Worm (Caenorhabditis elegans) whole organism, L1 larva: ENCODE results near the gene F54C8.1.

Source experiments
- C34B4.2 ChIP-seq: sonication (generic microtip); optimal IDR thresholded peaks from 2 replicates; lab custom pipeline; 2017; ENCODE audit warnings: mild to moderate bottlenecking, missing genetic modification characterization, missing compliant biosample characterization
- F16B12.6 ChIP-seq: fragments of 150-350 bp; optimal IDR thresholded peaks from 2 replicates; lab custom pipeline; 2014; ENCODE audit warnings: missing biosample characterization, missing genetic modification characterization
- aha-1 ChIP-seq: fragments of 150-350 bp; optimal IDR thresholded peaks from 2 replicates; lab custom pipeline; 2014; ENCODE audit warnings: missing biosample characterization, missing genetic modification characterization
- aly-2 ChIP-seq: fragments of 150-350 bp; optimal IDR thresholded peaks from 2 replicates; lab custom pipeline; 2014; ENCODE audit warnings: missing biosample characterization, missing genetic modification characterization
- blmp-1 ChIP-seq: fragments of 150-350 bp; optimal IDR thresholded peaks from 2 replicates; lab custom pipeline; 2014; ENCODE audit warnings: missing biosample characterization, missing genetic modification characterization
- ceh-63 ChIP-seq: fragments of 200-800 bp; sonication (Bioruptor generic); optimal IDR thresholded peaks from 2 replicates; lab custom pipeline; 2018; ENCODE audit warnings: mild to moderate bottlenecking, missing genetic modification characterization, missing compliant biosample characterization
- ceh-82 ChIP-seq, 3 experiments: fragments of 150-350 bp in 1 of 3; sonication (generic microtip) in 2 of 3; optimal IDR thresholded peaks; 2 replicates each; lab custom pipeline; 2014 to 2017; ENCODE audit warnings: missing biosample characterization in 3 of 3, missing genetic modification characterization in 3 of 3
- ceh-88 ChIP-seq: fragments of 200-800 bp; sonication (Bioruptor generic); IDR thresholded peaks from 2 replicates; pipeline ENCODE4 v1.3.6; 2022; ENCODE audit warnings: missing genetic modification characterization, missing compliant biosample characterization
- dpl-1 ChIP-seq, 3 experiments: fragments of 150-350 bp in 2 of 3; sonication (generic microtip) in 1 of 3; optimal IDR thresholded peaks; 2 replicates each; lab custom pipeline; 2014 to 2017; ENCODE audit warnings: missing biosample characterization in 3 of 3, missing genetic modification characterization in 3 of 3, missing genetic modification reagents in 3 of 3
- dsc-1 ChIP-seq: sonication (generic microtip); optimal IDR thresholded peaks from 2 replicates; lab custom pipeline; 2016; ENCODE audit warnings: mild to moderate bottlenecking, missing genetic modification characterization, missing compliant biosample characterization
- efl-1 ChIP-seq, 4 experiments: fragments of 150-350 bp; optimal IDR thresholded peaks in 3 of 4; peaks in 1 of 4; 1 replicate in 1 of 4; 2 replicates in 3 of 4; lab custom pipeline; 2014; ENCODE audit warnings: missing biosample characterization in 2 of 4, missing genetic modification characterization in 2 of 4, missing genetic modification reagents in 2 of 4
- efl-3 ChIP-seq: fragments of 200-800 bp; sonication (Bioruptor generic); optimal IDR thresholded peaks from 2 replicates; lab custom pipeline; 2018; ENCODE audit warnings: mild to moderate bottlenecking, missing genetic modification characterization, missing compliant biosample characterization
- elt-2 ChIP-seq: sonication (generic microtip); optimal IDR thresholded peaks from 2 replicates; lab custom pipeline; 2016; ENCODE audit warnings: missing genetic modification characterization, mild to moderate bottlenecking, inconsistent platforms, missing compliant biosample characterization, missing genetic modification reagents
- fkh-10 ChIP-seq: sonication (generic microtip); optimal IDR thresholded peaks from 2 replicates; lab custom pipeline; 2017; ENCODE audit warnings: missing biosample characterization, missing genetic modification reagents, missing genetic modification characterization
- fkh-4 ChIP-seq: sonication (generic microtip); optimal IDR thresholded peaks from 2 replicates; lab custom pipeline; 2016; ENCODE audit warnings: missing compliant biosample characterization, missing genetic modification characterization, borderline replicate concordance
- fkh-8 ChIP-seq: sonication (generic microtip); optimal IDR thresholded peaks from 2 replicates; lab custom pipeline; 2016; ENCODE audit warnings: mild to moderate bottlenecking, missing genetic modification characterization, missing compliant biosample characterization
- fos-1 ChIP-seq: fragments of 150-350 bp; optimal IDR thresholded peaks from 2 replicates; lab custom pipeline; 2014; ENCODE audit warnings: missing biosample characterization, missing genetic modification characterization
- hlh-4 ChIP-seq: sonication (generic microtip); optimal IDR thresholded peaks from 2 replicates; lab custom pipeline; 2016; ENCODE audit warnings: mild to moderate bottlenecking, missing genetic modification characterization, missing compliant biosample characterization
- irx-1 ChIP-seq: sonication (generic microtip); optimal IDR thresholded peaks from 2 replicates; lab custom pipeline; 2016; ENCODE audit warnings: missing genetic modification characterization, missing compliant biosample characterization
- lin-15B ChIP-seq: fragments of 150-350 bp; sonication (generic microtip); optimal IDR thresholded peaks from 3 replicates; lab custom pipeline; 2014; ENCODE audit warnings: missing biosample characterization, missing genetic modification characterization
- lin-35 ChIP-seq, 2 experiments: fragments of 150-350 bp; optimal IDR thresholded peaks; 2 replicates each; lab custom pipeline; 2014; ENCODE audit warnings: missing biosample characterization in 2 of 2, missing genetic modification characterization in 2 of 2, missing genetic modification reagents in 2 of 2
- lsy-2 ChIP-seq, 2 experiments: fragments of 150-350 bp; optimal IDR thresholded peaks; 2 replicates each; lab custom pipeline; 2014; ENCODE audit warnings: missing biosample characterization in 2 of 2, missing genetic modification characterization in 2 of 2
- mep-1 ChIP-seq: fragments of 150-350 bp; optimal IDR thresholded peaks from 2 replicates; lab custom pipeline; 2014; ENCODE audit warnings: missing biosample characterization, missing genetic modification characterization
- nhr-19 ChIP-seq: fragments of 200-800 bp; sonication (Bioruptor generic); conservative IDR thresholded peaks from 2 replicates; pipeline ENCODE4 v1.3.6; 2022; ENCODE audit warnings: missing genetic modification characterization, missing compliant biosample characterization
- nhr-28 ChIP-seq: fragments of 150-350 bp; optimal IDR thresholded peaks from 2 replicates; lab custom pipeline; 2014; ENCODE audit warnings: missing biosample characterization, missing genetic modification characterization
- nhr-71 ChIP-seq: sonication (generic microtip); optimal IDR thresholded peaks from 2 replicates; lab custom pipeline; 2016; ENCODE audit warnings: mild to moderate bottlenecking, missing genetic modification characterization, moderate library complexity, missing compliant biosample characterization
- nhr-77 ChIP-seq: fragments of 150-350 bp; optimal IDR thresholded peaks from 2 replicates; lab custom pipeline; 2014; ENCODE audit warnings: missing biosample characterization, missing genetic modification characterization
- nhr-84 ChIP-seq: sonication (generic microtip); optimal IDR thresholded peaks from 2 replicates; lab custom pipeline; 2017; ENCODE audit warnings: missing biosample characterization, missing genetic modification characterization
- nhr-85 ChIP-seq: sonication (generic microtip); peaks from one replicate; lab custom pipeline; 2016; ENCODE audit warnings: missing genetic modification characterization, inconsistent platforms, missing compliant biosample characterization
- pax-3 ChIP-seq: fragments of 200-800 bp; sonication (Bioruptor generic); optimal IDR thresholded peaks from 2 replicates; lab custom pipeline; 2018; ENCODE audit warnings: mild to moderate bottlenecking, missing genetic modification characterization, moderate library complexity, missing compliant biosample characterization
- rnt-1 ChIP-seq: sonication (generic microtip); optimal IDR thresholded peaks from 2 replicates; lab custom pipeline; 2016; ENCODE audit warnings: mild to moderate bottlenecking, missing genetic modification characterization, moderate library complexity, missing compliant biosample characterization
- snpc-4 ChIP-seq: fragments of 150-350 bp; optimal IDR thresholded peaks from 2 replicates; lab custom pipeline; 2014; ENCODE audit warnings: missing biosample characterization, missing genetic modification characterization
- snu-23 ChIP-seq: sonication (generic microtip); optimal IDR thresholded peaks from 2 replicates; lab custom pipeline; 2016; ENCODE audit warnings: missing genetic modification characterization, missing compliant biosample characterization
- sox-4 ChIP-seq: sonication (generic microtip); optimal IDR thresholded peaks from 2 replicates; lab custom pipeline; 2016; ENCODE audit warnings: missing genetic modification characterization, missing compliant biosample characterization
- sptf-1 ChIP-seq: fragments of 150-350 bp; optimal IDR thresholded peaks from 2 replicates; lab custom pipeline; 2014; ENCODE audit warnings: missing biosample characterization, missing genetic modification characterization
- swsn-7 ChIP-seq: sonication (generic microtip); optimal IDR thresholded peaks from 2 replicates; lab custom pipeline; 2016; ENCODE audit warnings: missing genetic modification characterization, missing compliant biosample characterization
- tbx-2 ChIP-seq: sonication (generic microtip); optimal IDR thresholded peaks from 2 replicates; lab custom pipeline; 2016; ENCODE audit warnings: missing genetic modification characterization, missing compliant biosample characterization
- unc-130 ChIP-seq: fragments of 150-350 bp; optimal IDR thresholded peaks from 2 replicates; lab custom pipeline; 2017; ENCODE audit warnings: missing biosample characterization, missing genetic modification characterization, inconsistent platforms
- unc-62 ChIP-seq: fragments of 150-350 bp; optimal IDR thresholded peaks from 2 replicates; lab custom pipeline; 2014; ENCODE audit warnings: missing biosample characterization, missing genetic modification reagents, missing genetic modification characterization
- unc-86 ChIP-seq: sonication (generic microtip); optimal IDR thresholded peaks from 2 replicates; lab custom pipeline; 2016; ENCODE audit warnings: missing genetic modification characterization, missing compliant biosample characterization
- zag-1 ChIP-seq: fragments of 150-350 bp; optimal IDR thresholded peaks from 2 replicates; lab custom pipeline; 2014; ENCODE audit warnings: missing biosample characterization, missing genetic modification characterization
- ztf-4 ChIP-seq: fragments of 150-350 bp; optimal IDR thresholded peaks from 2 replicates; lab custom pipeline; 2014; ENCODE audit warnings: missing biosample characterization, missing genetic modification characterization

The F54C8.1 gene

DNA sequence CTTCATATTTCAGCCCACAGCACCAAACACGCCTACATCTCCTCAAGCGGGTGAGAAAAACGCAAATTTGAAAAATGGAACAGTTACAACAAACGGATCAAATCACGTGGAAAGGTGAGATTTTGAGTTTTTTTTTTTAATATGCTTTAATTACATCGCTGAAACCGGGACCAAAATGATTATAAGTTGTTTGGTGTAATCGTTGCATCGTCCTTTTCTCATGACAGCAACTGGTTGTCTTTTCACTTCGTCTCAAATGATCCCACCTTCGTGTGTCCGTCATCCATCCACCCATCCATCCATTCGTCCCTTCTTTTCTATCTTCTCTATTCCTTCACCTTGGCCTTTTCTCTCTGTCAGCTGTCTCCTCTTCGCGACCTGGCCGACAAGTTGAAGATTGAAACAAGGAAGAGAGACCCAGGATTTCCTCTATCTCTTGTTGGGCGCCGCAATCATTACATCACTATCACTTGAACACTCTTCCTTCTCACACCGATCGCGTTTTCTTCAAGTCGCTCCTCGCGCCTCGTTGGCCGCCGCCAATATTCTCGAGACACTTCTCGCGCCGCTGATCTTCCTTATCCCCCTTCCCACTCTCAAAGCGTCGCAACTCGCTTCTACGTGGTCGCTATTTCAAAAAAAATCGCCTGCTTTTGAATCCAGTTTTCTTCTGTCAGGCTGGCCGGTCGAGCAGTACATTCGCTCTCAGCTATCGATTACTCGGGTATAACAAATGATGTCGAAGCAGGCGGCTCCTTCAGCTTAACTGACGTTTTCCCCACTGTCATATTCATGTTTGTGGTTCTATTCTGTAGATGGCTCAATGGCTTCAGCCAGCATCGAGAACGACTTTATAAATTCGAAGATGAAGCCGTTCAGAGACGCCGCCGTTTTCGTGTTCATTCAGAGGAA lies 17.9 kb downstream of the F54C8.1 start (continued):
- TF ChIP-seq unc-62 (GFP tag; lab: Kevin White, UChicago): no peak
- no peak for TF ChIP-seq fkh-4
- TF ChIP-seq blmp-1 (tag; lab: Kevin White, UChicago): peak; percentile 84
- TF ChIP-seq sox-4 (tag; lab: Kevin White, UChicago): no peak
- TF ChIP-seq snu-23 (GFP tag; lab: Kevin White, UChicago): peak; percentile 64
- TF ChIP-seq unc-130: peak; percentile 80
- TF ChIP-seq pax-3 (tag; lab: Kevin White, UChicago): no peak
- peak; percentile 62 for TF ChIP-seq rnt-1 (tag; lab: Kevin White, UChicago)
- TF ChIP-seq nhr-84 (tag; lab: Kevin White, UChicago): no peak
- TF ChIP-seq zag-1 (tag; lab: Kevin White, UChicago): no peak
- no peak for TF ChIP-seq ceh-63
- peak; percentile 18 for TF ChIP-seq dsc-1
- TF ChIP-seq fkh-8 (tag; lab: Kevin White, UChicago): no peak
- TF ChIP-seq fkh-10 (GFP tag; lab: Kevin White, UChicago): no peak
- no peak for TF ChIP-seq sptf-1
- TF ChIP-seq efl-3 (GFP tag; lab: Kevin White, UChicago): no peak
- TF ChIP-seq ztf-4: peak; percentile 48
- no peak for TF ChIP-seq C34B4.2 (tag; lab: Kevin White, UChicago)
- TF ChIP-seq nhr-77 (tag; lab: Kevin White, UChicago): peak; percentile 10

DNA sequence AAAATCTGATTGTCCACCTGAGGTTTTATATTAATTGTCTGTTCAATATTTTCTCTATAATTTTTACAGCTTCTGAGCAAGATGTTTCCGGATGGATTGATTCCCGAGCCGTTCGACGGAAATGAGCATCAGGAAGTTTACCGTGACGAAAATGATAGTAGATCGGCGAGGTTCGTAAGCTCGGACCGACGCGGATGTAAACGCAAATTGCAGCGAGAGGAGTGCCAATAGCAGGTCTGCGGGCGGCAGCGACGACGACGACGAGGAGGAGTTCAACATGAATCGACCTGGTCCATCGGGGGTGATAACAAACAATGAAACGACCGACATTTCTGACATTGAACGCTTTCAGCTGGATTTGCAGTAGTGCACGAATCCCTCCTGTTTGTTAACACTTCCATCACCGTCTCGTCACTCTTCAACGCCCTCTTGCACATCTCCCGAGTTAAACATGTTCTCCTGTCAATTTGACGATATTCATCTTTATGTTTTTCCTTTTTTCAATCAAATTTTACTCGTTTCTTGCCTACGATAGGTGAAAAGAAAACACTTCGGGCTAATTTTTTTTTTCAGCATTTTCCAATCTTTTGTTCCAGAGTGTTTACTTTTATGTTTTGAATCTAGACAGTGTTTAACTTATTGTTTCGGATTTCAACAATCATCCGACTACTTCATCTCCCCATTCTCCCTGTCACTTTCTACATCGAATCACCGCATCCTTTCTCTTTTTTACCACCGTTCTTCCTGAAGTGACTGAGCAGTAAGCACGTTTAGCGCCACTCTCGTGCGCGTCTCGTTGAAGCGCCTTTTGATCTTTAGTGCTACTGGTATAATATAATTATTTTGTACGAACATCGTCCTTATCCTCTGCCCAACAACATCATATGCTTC lies 22.6 kb downstream of the F54C8.1 start:
- TF ChIP-seq blmp-1 (tag; lab: Kevin White, UChicago): peak; percentile 12
- TF ChIP-seq unc-62 (GFP tag; lab: Kevin White, UChicago): no peak

DNA sequence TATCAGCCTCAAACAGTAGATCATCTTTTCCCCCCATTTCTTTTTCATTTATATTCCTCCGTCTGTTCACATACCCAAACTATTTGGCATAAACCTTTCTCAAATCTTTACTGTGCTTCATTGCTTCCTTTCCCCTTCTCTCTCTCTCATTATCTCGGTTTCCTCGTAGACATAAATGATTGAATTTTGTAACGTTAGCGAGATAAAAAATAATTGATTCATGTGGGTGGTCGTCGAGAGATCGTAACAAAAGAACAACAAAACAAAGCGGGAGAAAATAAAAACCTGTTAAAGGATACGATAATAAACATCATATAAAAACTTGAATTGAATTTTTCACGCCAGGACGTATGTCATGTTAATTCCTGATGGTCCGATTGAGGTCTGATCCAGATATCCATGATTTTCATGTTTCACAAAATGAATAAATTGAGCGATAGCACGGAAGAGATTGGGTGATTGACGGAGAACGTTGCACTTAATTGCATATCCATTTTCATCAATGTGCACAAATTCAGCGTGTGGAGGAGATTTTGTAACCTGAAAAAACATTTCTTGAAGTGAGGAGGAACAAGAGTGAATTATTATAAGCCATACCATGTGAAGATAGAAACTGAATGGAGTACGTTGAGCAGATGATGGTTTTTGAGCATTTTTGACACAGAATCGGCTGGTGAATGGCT lies 23.4 kb downstream of the F54C8.1 start:
- TF ChIP-seq nhr-71 (tag; lab: Kevin White, UChicago) (peak; percentile 12), blmp-1 (tag; lab: Kevin White, UChicago) (peak; percentile 11), pax-3 (tag; lab: Kevin White, UChicago) (no peak), nhr-19 (GFP tag; lab: Robert Waterston, UW) (no peak), nhr-84 (tag; lab: Kevin White, UChicago) (no peak), irx-1 (tag; lab: Kevin White, UChicago) (no peak), lsy-2 (tag; optimal IDR thresholded peaks at IDR 0.05; lab: Kevin White, UChicago) (no peak), hlh-4 (tag; lab: Kevin White, UChicago) (no peak), tbx-2 (tag; lab: Kevin White, UChicago) (no peak), fos-1 (no peak), efl-1 (optimal IDR thresholded peaks at IDR 0.05; lab: Kevin White, UChicago) (no peak), efl-1 (GFP tag; optimal IDR thresholded peaks at IDR 0.05 in 1 of 2; lab: Kevin White, UChicago) (peak in 1 of 2 experiments; percentile 88), snpc-4 (tag; lab: Kevin White, UChicago) (no peak), ceh-82 (tag; optimal IDR thresholded peaks at IDR 0.05; lab: Kevin White, UChicago) (no peak), mep-1 (tag; lab: Kevin White, UChicago) (no peak), aly-2 (peak; percentile 17), swsn-7 (tag; lab: Kevin White, UChicago) (no peak), ceh-88 (GFP tag; lab: Robert Waterston, UW) (no peak), sox-4 (tag; lab: Kevin White, UChicago) (no peak), F16B12.6 (no peak), aha-1 (tag; lab: Kevin White, UChicago) (no peak), dpl-1 (GFP tag; optimal IDR thresholded peaks at IDR 0.05; lab: Kevin White, UChicago) (no peak), nhr-85 (tag; lab: Kevin White, UChicago) (no peak), nhr-28 (tag; lab: Kevin White, UChicago) (no peak), nhr-77 (tag; lab: Kevin White, UChicago) (no peak), elt-2 (tag; lab: Kevin White, UChicago) (no peak), lin-15B (tag; lab: Kevin White, UChicago) (no peak), unc-86 (tag; lab: Kevin White, UChicago) (no peak), lin-35 (GFP tag; optimal IDR thresholded peaks at IDR 0.05; lab: Kevin White, UChicago) (no peak)
